Fruit fly (Drosophila melanogaster): Measurements from ENCODE around the gene CG12236.

The CG12236 gene

DNA sequence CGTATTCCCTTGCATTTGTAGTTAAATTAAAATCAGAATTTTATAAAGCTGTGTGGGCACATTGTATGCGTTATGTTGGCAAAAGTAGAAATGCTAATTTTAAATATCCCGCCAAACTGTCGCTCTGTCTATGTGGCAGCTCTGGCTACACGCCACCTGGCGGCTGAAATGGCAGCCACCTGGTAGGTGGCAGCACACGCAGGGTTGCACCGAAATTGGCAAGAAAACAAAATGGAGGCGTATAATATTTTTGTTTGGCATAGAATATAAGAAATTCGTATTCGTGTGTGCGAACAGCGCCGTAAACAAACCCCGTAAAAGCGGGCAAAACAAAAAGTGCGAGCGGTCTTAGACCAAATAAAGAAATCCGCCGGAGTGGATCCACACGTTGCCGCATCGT, at the start of gene CG12236:
TSS of gene CG12236 (plus strand) at position 220 of the 400 bp plus-strand sequence.
- peak; percentile 95 to 97 for TF ChIP-seq CTCF (optimal IDR thresholded peaks at IDR 0.05)
- TF ChIP-seq CG8478 (optimal IDR thresholded peaks at IDR 0.05): no peak

DNA sequence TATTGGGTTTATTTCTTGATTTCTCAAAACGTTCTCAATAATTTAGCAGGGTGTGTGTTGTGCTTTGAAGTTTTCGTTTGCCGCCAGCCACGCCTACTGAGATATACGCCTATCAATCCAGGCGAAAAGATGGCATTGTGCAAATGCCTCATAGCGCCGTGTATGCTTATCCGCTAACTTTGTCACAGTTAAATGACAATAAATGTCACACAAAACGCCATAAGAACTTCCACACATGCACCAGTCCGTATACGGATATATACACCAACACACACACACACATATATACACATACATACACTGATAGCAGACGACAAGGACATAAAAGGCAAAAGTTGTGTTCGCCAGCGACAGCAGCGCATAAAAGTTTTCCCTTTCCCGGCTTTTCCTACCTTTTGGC, 42.9 kb upstream of the CG12236 start, which contains the start of gene CG43137:
TSS of gene CG43137 (minus strand) at position 101 of the 400 bp plus-strand sequence.
- TF ChIP-seq CTCF (optimal IDR thresholded peaks at IDR 0.05) (no peak), CG8478 (optimal IDR thresholded peaks at IDR 0.05) (no peak)

DNA sequence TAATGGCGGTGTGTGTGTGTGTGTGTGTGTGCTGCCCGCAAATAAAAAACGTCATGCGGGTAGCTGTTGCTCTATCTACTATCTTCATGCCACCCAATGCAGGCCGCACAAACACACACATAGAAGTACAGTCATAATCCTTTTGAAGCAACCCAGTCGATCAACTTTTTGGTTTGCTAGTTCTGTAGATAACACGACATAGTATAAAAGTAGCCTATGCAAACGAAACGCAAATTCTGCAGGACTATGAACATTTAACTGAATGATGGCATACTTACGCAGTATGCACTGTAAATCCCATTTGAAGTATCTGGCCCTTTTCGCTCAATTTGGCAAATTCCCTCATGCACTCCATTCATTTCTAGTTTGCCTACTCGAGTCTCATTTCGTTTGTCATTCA, 41.8 kb upstream of the CG12236 start:
- TF ChIP-seq CTCF (optimal IDR thresholded peaks at IDR 0.05): no peak
- no peak for TF ChIP-seq CG8478 (optimal IDR thresholded peaks at IDR 0.05)

DNA sequence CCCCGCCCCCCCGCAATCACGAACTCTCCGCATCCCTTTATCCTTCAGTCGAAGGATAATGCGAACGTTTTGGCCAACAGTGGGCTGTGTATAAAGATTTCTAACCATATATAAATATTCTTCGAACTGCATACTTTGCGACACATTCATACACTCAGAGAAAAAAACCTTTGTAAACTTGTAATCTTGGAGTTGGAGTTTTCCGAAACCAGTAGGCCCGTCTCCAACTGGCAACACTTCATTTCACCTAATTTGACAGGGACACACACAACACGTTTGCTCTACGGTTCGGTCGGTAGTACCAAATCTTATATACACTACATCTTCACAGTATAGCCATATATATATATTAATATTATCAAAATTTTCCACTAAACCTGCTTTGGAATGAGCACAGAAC, 39.1 kb upstream of the CG12236 start, which contains the start of gene CG15764:
TSS of gene CG15764 (plus strand) at position 301 of the 400 bp plus-strand sequence.
- TF ChIP-seq CTCF (optimal IDR thresholded peaks at IDR 0.05) (no peak), CG8478 (optimal IDR thresholded peaks at IDR 0.05) (no peak)

DNA sequence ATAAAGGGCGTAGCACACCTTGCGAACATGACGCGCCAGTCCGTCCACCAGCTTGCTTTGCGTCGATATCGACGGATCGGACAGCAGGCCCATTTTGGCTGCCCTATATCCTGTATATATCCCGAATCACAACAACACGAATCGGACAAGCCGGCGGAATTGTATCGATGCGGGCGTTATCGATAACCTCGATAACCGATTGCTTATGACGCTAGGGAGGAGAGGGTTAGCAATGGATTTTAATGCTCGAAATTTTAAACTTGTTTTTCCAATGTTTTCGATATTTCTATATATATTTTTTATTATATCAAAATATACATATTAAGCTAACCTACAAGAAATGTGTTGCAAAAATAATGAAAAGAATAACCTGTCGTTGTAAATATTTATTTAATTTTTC, 34.8 kb upstream of the CG12236 start, which contains the start of gene GAA1:
TSS of gene GAA1 (minus strand) at position 194 of the 400 bp plus-strand sequence.
- TF ChIP-seq CG8478 (optimal IDR thresholded peaks at IDR 0.05) (no peak), CTCF (optimal IDR thresholded peaks at IDR 0.05) (no peak)

DNA sequence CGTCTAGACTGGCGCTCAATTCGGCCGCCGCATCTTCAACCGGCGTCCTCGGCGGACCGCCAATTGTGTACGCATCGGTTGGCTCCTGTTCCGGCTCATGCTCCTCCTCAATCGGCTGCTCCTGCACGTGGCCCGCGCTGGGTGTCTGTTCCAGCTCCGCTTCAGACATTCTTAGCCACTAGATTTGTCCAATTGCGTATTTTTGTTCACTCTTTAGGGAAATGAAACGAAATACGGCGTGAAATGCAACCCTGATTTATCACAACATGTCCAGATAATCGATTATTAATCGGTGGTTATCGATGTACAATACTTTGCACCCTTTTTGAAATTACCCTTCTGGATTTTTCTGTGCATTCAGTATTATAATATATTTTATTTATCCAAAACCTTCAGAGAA, 31.4 kb upstream of the CG12236 start, which contains the start of gene mof:
TSS of gene mof (minus strand) at position 270 of the 400 bp plus-strand sequence.
- TF ChIP-seq CTCF (optimal IDR thresholded peaks at IDR 0.05) (no peak), CG8478 (optimal IDR thresholded peaks at IDR 0.05) (no peak)

DNA sequence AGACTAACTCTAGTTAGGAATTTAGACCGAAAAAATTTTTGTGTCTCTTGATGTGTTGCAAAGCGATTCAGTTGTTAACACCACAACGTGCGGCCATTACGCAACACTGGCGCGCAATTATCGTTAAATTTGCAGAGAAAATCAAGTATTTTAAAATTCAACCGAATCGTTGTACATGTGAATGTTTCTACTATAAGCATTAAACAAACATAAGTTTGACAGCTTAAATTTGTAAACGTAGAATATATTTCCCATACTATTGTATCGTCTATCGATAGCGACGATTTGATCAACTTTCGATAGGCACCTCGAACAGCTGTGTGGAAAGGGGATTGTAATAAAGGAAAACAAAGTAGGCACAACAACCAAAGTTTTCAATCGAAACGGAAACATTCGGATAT, 28.4 kb upstream of the CG12236 start, which contains the start of the genes Usp30 and CG16721:
TSS of gene Usp30 (minus strand) at position 245 of the 401 bp plus-strand sequence.
TSS of gene CG16721 (plus strand) at position 327 of the 401 bp plus-strand sequence.
- TF ChIP-seq CTCF (optimal IDR thresholded peaks at IDR 0.05) (no peak), CG8478 (optimal IDR thresholded peaks at IDR 0.05) (no peak)

DNA sequence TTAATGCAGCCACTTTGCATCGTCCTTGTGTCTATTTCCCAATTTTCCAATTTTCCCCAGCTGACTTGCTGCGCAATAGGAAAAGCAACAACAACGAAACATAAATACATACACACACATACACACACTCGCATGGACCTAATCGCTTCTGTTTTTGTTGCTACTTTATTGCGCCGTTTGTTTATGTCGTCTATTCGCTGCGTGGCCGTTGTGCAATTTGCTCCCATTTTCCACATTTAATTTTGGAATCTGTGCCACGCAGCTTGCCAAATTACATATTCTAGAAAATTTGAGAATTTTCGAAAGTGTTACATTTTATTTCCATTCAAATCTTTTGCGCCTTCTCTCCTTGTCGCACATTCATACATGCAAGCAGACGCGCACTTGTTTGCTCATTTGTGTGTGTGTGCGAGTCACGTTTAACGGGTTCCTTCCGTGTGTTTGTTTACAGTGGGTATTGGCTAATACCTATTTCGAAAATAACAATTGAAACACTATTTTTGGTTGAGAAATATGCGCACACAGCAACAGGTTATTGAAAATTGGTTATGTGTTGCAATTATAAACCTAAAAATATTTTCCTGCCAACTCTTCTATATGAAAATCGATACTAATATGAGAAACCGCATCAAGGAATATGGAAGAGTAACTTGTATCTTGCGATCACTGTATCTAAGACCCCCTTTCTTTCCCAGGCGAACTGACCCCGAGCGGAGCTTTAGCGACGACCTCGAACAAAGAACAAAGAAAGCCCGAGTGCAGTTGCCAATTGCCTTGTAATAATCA, 27.6 kb upstream of the CG12236 start:
- TF ChIP-seq CTCF (optimal IDR thresholded peaks at IDR 0.05): no peak
- TF ChIP-seq CG8478 (optimal IDR thresholded peaks at IDR 0.05): no peak

DNA sequence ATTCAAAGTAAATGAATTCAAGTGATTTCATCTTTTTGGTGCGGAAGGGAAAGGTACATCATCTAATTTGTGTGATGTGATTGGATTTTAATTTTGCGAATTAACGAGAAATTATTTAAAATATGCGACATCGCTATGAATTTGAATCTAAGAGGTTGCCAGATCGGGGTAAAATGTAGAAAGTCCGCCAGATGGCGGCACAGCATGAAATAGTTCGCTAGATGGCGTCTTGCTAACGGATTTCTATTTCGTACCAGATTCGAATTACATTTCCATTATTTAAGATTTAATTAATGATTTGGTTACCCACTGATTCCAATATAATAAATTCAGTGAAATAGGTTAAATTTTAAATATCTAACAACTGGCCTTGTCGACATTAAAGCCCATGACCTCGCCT, 24.5 kb upstream of the CG12236 start:
- TF ChIP-seq CG8478 (optimal IDR thresholded peaks at IDR 0.05): no peak
- TF ChIP-seq CTCF (optimal IDR thresholded peaks at IDR 0.05): peak; percentile 95 to 97

DNA sequence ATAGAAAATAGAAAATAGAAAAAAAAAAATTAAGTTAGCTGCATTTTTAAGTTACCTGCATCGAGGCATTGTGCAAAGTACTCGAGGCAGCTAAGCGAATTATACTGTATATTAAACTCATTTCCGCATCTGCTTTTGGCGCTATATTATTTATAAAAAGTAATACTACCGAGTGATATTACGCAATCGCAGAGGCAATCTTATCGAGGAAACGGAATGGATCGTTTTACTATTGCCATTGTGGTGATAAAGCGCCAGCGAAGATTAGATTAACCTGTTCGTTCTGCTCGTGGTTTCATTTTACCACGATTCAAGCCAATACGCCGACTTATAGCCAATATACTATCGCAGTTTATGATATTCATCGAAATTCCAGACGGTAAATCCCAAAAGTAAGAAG, 23.6 kb upstream of the CG12236 start:
- no peak for TF ChIP-seq CTCF (optimal IDR thresholded peaks at IDR 0.05)
- no peak for TF ChIP-seq CG8478 (optimal IDR thresholded peaks at IDR 0.05)

DNA sequence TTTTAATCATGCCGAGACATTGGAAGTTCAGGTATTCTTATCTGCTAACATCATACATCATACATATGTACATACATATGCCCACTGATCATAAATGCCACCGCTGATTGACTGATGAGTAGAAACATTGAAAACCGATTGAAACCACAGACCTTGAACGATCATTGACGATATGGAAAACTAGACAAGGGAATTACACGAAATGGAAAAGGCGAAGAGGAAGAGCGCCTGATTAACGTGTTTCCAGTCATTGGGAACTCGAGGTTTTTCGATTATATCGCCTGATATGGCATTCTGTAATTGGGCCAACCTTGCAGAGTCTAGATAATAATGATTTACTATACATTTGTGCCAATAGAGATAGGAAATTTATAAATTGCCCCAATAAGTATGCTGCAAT, 23.0 kb upstream of the CG12236 start:
- TF ChIP-seq CG8478 (optimal IDR thresholded peaks at IDR 0.05) (no peak), CTCF (optimal IDR thresholded peaks at IDR 0.05) (no peak)

DNA sequence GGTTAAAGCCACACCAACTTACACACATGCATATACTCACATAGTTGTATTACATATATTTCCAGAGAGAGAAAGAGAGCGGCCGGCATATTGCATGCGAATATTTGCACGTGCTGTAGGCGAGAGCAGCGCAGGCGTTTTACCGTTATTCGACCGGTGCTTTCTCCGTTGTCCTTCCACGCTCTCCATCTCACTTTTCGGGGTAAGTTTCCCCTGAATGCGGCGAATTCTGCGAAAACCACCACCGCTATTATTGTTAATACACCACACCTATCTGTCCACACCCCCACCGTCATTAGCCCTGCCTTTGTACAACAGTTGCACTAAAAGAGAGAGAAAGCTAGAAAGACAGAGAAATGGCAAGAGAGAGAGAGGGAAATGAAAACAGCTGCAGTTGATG, 22.4 kb upstream of the CG12236 start:
- TF ChIP-seq CTCF (optimal IDR thresholded peaks at IDR 0.05): no peak
- TF ChIP-seq CG8478 (optimal IDR thresholded peaks at IDR 0.05): no peak

DNA sequence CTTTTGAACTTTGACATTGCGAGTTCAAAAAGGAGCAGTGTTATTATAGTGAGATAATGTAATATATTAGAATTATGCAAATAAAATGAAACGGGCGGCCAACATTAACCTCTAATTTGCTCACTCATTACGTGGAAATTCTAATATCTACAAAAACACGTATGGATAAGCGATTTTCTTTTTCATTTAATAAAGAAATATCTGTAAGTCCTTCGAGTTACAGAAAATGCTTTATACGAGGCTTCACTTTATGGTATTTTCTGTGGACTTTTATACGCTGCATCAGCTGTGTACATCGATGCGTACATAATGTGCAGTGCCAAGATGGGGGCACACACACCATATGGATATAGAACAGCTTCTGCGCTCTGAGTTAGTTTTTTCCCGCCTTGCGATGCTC, 22.0 kb upstream of the CG12236 start:
- TF ChIP-seq CTCF (optimal IDR thresholded peaks at IDR 0.05) (no peak), CG8478 (optimal IDR thresholded peaks at IDR 0.05) (no peak)

DNA sequence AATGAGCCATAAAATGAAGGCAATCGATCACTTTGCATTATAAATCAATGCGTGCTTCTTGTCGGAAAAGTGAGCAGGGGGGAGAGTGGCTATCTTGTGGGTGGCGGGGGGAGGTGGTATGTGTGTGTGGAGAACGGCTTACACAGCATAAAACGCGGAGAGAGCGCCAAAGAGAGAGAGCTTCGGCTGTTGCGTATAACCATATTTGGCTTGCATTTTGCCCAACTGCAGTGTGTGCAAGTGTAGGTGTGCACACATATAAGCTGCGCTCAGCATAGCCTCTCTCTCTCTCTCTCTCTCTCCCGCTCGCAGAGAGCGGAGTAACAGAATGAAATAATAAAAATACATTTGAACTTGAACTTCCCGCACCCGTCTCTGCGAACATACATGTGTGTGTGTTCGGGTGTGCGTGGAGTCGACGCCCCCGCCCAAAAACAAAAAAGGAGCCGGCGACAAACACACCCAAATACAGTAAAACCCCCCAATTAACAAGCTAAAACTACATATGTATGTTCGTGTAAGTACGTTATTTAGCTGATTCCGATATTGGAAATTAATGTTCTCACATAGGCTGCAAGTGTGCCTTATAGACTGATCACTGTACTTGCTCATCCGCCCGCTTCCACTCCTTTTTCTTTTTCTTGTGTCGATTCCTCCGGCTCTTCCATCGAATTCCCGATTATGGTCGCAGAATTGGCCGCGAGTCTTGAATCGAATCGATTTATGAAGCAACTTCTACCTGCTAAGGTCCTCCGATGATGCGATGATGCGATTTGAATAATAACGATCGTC, 21.0 kb upstream of the CG12236 start:
- no peak for TF ChIP-seq CTCF (optimal IDR thresholded peaks at IDR 0.05)
- no peak for TF ChIP-seq CG8478 (optimal IDR thresholded peaks at IDR 0.05)

DNA sequence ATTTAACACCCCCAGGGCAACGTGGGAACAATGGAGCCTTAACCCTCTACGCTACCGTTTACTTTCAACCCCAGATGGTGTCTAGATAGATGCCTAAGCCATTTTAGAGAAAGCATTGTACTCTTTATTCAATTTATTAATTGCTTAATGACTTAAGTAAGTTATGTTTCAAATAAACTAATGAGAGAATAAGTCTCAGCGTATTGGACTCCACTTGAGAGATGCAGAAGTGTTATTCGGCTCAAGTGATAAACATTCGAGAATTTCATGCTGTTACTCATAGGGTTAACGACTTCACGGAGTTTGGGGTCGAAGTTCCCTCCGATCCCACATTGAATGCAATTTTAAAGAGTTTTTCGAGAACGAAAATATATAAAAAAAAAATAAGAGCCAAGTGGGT, 19.7 kb upstream of the CG12236 start:
- TF ChIP-seq CG8478 (optimal IDR thresholded peaks at IDR 0.05) (no peak), CTCF (optimal IDR thresholded peaks at IDR 0.05) (no peak)
